Fruit fly (Drosophila melanogaster) Kc167 (cell line): ENCODE measurements around the gene CG31300.

Experiments used
- Myc ChIP-seq: fragments of >200 bp; optimal IDR thresholded peaks from 2 replicates; lab custom pipeline; 2017; ENCODE audit warnings: missing external identifiers
- Sin3A ChIP-seq: fragments of >200 bp; optimal IDR thresholded peaks from 2 replicates; lab custom pipeline; 2018; ENCODE audit warnings: missing external identifiers
- h ChIP-seq: fragments of >200 bp; optimal IDR thresholded peaks from 3 replicates; lab custom pipeline; 2018; ENCODE audit warnings: missing external identifiers
- insv ChIP-seq: fragments of >200 bp; optimal IDR thresholded peaks from 3 replicates; lab custom pipeline; 2018; ENCODE audit warnings: missing external identifiers
- psq ChIP-seq: fragments of >200 bp; optimal IDR thresholded peaks from 2 replicates; lab custom pipeline; 2017; ENCODE audit warnings: missing external identifiers
- ttk ChIP-seq: sonication (Bioruptor generic); optimal IDR thresholded peaks from 2 replicates; lab custom pipeline; 2017; ENCODE audit warnings: missing external identifiers

CG31300 gene

dm6 chr3R:25308228-25308627, 24.8 kb downstream of the CG31300 start, which contains the start of gene CG10550:
Gene CG10550, minus strand, starts transcription at chr3R:25308391.
- TF ChIP-seq psq (lab: Kevin White, UChicago) (no peak), Sin3A (lab: Kevin White, UChicago) (no peak), ttk (no peak), h (lab: Kevin White, UChicago) (no peak), insv (lab: Kevin White, UChicago) (no peak), Myc (lab: Kevin White, UChicago) (no peak)

DNA sequence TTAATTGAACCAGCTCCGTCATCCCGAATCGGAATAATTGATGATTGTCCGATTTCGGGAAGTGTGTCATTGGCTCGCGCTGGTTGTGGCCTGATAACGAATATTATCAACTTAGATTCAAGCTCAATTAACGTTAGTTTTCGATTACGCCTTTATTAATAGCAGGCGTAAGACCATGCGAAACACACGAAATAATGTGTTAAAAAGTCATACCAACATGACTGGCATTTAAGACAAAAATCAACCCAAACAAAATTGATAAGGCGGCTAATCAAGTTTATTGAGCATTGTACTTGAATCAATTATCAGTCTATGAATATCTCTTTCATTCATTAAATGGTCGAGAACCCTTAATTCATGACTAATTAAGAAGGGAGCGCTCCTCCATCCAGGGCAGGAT, 25.8 kb downstream of the CG31300 start:
- no peak for TF ChIP-seq Myc (lab: Kevin White, UChicago)
- TF ChIP-seq h (lab: Kevin White, UChicago), result no peak
- TF ChIP-seq psq (lab: Kevin White, UChicago), result no peak
- no peak for TF ChIP-seq insv (lab: Kevin White, UChicago)
- TF ChIP-seq ttk, result no peak
- no peak for TF ChIP-seq Sin3A (lab: Kevin White, UChicago)

DNA sequence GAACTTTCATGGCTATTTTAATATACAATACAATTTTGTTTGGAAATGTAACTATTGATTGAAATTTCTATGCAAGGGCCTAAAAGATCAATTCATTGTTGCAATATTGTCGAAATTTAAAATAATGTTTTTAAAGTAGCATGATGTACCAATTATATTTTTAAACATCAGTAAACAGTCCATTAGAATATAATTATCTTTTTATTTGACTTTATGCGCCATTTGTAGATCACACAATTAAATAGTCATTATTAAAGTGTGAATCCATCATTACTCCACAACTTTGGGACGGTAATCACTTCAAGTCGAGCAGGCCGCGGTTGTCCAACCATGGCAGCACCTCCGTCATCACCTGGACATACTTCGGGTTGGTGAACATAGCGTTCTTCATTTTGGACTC, 27.4 kb downstream of the CG31300 start, which contains the start of gene CG31099:
Gene CG31099 (minus strand): TSS at position 101 of the 400 bp plus-strand sequence.
- no peak for TF ChIP-seq insv (lab: Kevin White, UChicago)
- no peak for TF ChIP-seq Myc (lab: Kevin White, UChicago)
- TF ChIP-seq ttk, result no peak
- no peak for TF ChIP-seq Sin3A (lab: Kevin White, UChicago)
- no peak for TF ChIP-seq psq (lab: Kevin White, UChicago)
- TF ChIP-seq h (lab: Kevin White, UChicago), result no peak

DNA sequence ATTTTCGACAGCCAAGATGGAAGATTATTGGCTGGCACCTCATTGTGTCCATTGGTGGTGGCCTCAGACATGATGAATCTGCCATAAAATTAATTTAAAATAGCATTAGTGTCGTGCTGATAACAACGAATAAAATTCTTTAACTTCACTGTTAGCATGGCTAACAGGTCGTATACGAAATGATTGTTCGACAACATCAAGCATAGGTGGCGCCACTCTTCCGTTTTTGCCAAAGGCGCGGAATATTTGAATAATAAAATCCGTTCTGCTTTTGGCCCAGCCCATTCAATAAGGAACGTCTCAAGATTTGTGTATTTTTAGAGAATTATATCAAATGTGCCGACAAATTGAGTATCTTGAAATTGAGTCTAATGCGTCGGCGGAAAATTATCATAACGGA, 29.2 kb downstream of the CG31300 start:
- no peak for TF ChIP-seq h (lab: Kevin White, UChicago)
- TF ChIP-seq Sin3A (lab: Kevin White, UChicago), result no peak
- no peak for TF ChIP-seq psq (lab: Kevin White, UChicago)
- TF ChIP-seq insv (lab: Kevin White, UChicago), result no peak
- TF ChIP-seq ttk, result no peak
- TF ChIP-seq Myc (lab: Kevin White, UChicago), result no peak

- TF ChIP-seq ttk (no peak), insv (lab: Kevin White, UChicago) (no peak), Myc (lab: Kevin White, UChicago) (no peak), psq (lab: Kevin White, UChicago) (no peak), h (lab: Kevin White, UChicago) (no peak), Sin3A (lab: Kevin White, UChicago) (no peak)
These were observed 30.4 kb downstream of the CG31300 start, which contains the start of gene CG31087 for dm6 chr3R:25313771-25314170. Gene CG31087, minus strand, starts transcription at chr3R:25313833.

DNA sequence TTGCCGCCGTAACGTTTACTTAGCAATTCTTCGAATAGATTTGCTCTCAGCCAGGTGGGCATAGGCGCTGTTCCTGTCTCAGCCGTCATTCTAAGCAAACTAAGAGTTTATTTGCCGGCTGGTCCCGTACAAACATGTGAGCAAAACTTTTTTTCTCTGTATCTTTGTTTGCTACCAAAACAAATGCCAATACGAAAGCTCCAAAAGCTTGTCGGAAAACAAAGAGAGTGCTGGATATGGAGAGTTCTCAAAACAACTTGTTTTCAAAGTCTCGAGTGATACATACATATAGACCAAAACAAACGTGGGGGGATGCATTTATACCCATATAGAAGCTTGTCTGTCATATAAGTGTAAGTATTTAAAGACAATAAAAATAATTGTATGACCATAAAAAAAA, 32.6 kb downstream of the CG31300 start, which contains the start of gene CG10559:
Gene CG10559 (minus strand): TSS at position 101 of the 400 bp plus-strand sequence.
- TF ChIP-seq psq (lab: Kevin White, UChicago) (no peak), Sin3A (lab: Kevin White, UChicago) (no peak), ttk (no peak), insv (lab: Kevin White, UChicago) (no peak), Myc (lab: Kevin White, UChicago) (no peak), h (lab: Kevin White, UChicago) (no peak)

DNA sequence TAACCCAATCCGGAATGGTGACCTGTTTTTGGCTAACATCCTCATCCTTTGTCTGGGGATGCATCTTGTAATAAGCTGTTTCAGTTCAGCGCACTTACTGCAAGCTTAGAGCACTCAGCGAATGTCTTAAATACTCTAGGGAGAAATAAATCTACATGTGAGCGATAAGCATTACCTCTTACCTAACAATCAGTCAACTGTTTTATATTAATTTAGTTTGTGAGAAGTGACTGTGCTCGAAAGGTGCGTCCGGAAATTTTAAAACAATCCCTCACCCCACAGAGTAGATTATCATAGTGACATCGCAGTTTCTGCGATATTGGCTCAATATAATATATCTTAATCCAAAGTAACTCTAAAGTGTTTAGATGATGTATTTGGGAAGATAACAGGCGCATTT, 34.6 kb downstream of the CG31300 start, which contains the start of gene CG10553:
Gene CG10553 (minus strand): TSS at position 101 of the 400 bp plus-strand sequence.
- no peak for TF ChIP-seq Sin3A (lab: Kevin White, UChicago)
- TF ChIP-seq ttk, result no peak
- TF ChIP-seq h (lab: Kevin White, UChicago), result no peak
- no peak for TF ChIP-seq insv (lab: Kevin White, UChicago)
- no peak for TF ChIP-seq Myc (lab: Kevin White, UChicago)
- TF ChIP-seq psq (lab: Kevin White, UChicago), result no peak

dm6 chr3R:25320051-25320705, 36.8 kb downstream of the CG31300 start, which contains the start of gene CG10560:
Gene CG10560, minus strand, starts transcription at chr3R:25320101.
- TF ChIP-seq insv (lab: Kevin White, UChicago) (no peak), Myc (lab: Kevin White, UChicago) (no peak), h (lab: Kevin White, UChicago) (no peak), Sin3A (lab: Kevin White, UChicago) (no peak), psq (lab: Kevin White, UChicago) (no peak), ttk (no peak)

dm6 chr3R:25320898-25321297, 37.5 kb downstream of the CG31300 start:
- TF ChIP-seq Sin3A (lab: Kevin White, UChicago), result no peak
- TF ChIP-seq insv (lab: Kevin White, UChicago), result no peak
- no peak for TF ChIP-seq h (lab: Kevin White, UChicago)
- TF ChIP-seq Myc (lab: Kevin White, UChicago), result no peak
- no peak for TF ChIP-seq ttk
- no peak for TF ChIP-seq psq (lab: Kevin White, UChicago)

- TF ChIP-seq ttk (no peak), Sin3A (lab: Kevin White, UChicago) (no peak), psq (lab: Kevin White, UChicago) (no peak)
These were observed 38.3 kb downstream of the CG31300 start for dm6 chr3R:25321681-25322080.

dm6 chr3R:25322657-25323056, 39.2 kb downstream of the CG31300 start, which contains the start of gene CG10562:
Gene CG10562, minus strand, starts transcription at chr3R:25322757.
- no peak for TF ChIP-seq h (lab: Kevin White, UChicago)
- no peak for TF ChIP-seq insv (lab: Kevin White, UChicago)
- TF ChIP-seq ttk, result no peak
- no peak for TF ChIP-seq psq (lab: Kevin White, UChicago)
- TF ChIP-seq Sin3A (lab: Kevin White, UChicago), result no peak
- no peak for TF ChIP-seq Myc (lab: Kevin White, UChicago)

DNA sequence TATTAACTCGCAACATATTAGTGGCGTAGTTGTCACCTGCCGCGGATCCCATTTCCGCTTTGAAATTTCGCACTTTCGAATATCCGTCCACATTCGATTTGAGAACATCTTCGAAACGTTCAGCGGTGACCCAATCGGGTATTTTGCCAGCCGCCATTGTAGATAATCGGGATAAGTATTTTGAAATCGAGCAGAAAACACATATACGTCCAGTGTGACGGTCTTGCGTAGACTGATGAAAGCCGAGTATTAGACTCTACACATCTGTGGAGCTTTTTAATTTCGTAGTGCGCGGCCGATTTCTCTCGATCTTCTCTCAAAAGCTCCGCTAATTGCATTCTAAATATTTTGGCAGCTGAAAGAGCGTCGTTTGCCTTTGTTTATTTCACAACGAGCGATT, 45.7 kb downstream of the CG31300 start, which contains the start of gene CHKov1:
Gene CHKov1 (minus strand): TSS at position 238 of the 400 bp plus-strand sequence.
- no peak for TF ChIP-seq h (lab: Kevin White, UChicago)
- TF ChIP-seq Sin3A (lab: Kevin White, UChicago), result no peak
- TF ChIP-seq insv (lab: Kevin White, UChicago), result no peak
- no peak for TF ChIP-seq ttk
- no peak for TF ChIP-seq Myc (lab: Kevin White, UChicago)
- TF ChIP-seq psq (lab: Kevin White, UChicago), result no peak
